Fruit fly (Drosophila melanogaster): ENCODE results near the gene CASK.

CASK gene

dm6 chr3R:21862137-21862850 is 39.8 kb upstream of the CASK start (continued):
- TF ChIP-seq CG2116 (GFP tag; optimal IDR thresholded peaks at IDR 0.05) (peak; percentile 41), CG4707 (GFP tag; optimal IDR thresholded peaks at IDR 0.05) (peak; percentile 82), ftz-f1 (GFP tag; optimal IDR thresholded peaks at IDR 0.05) (no peak), B-H1 (GFP tag; IDR thresholded peaks at IDR 0.05) (no peak), Hey (tag; optimal IDR thresholded peaks at IDR 0.05) (no peak), hth (optimal IDR thresholded peaks at IDR 0.05) (no peak), grn (GFP tag; optimal IDR thresholded peaks at IDR 0.05) (no peak), ara (GFP tag; IDR thresholded peaks at IDR 0.05) (peak; percentile 90), MBD-R2 (GFP tag; IDR thresholded peaks at IDR 0.05) (no peak), prd (optimal IDR thresholded peaks at IDR 0.05) (no peak), prd (GFP tag; IDR thresholded peaks at IDR 0.05) (peak; percentile 77), hbn (GFP tag; IDR thresholded peaks at IDR 0.05; ENCODE audit: partially characterized antibody) (no peak), CG13894 (tag; optimal IDR thresholded peaks at IDR 0.05) (no peak), D19B (GFP tag; optimal IDR thresholded peaks at IDR 0.05) (no peak), CG30403 (GFP tag; optimal IDR thresholded peaks at IDR 0.05) (peak; percentile 90), bcd (GFP tag; optimal IDR thresholded peaks at IDR 0.05) (peak; percentile 55), CG8359 (GFP tag; optimal IDR thresholded peaks at IDR 0.05; ENCODE audit: borderline replicate concordance) (peak; percentile 51), Tbp (GFP tag; optimal IDR thresholded peaks at IDR 0.05) (no peak), CG10979 (tag; optimal IDR thresholded peaks at IDR 0.05) (peak; percentile 86), D (optimal IDR thresholded peaks at IDR 0.05) (no peak), D (GFP tag; optimal IDR thresholded peaks at IDR 0.05) (peak; percentile 80), pnt (GFP tag; optimal IDR thresholded peaks at IDR 0.05) (peak; percentile 80), Hmr (GFP tag; optimal IDR thresholded peaks at IDR 0.05) (peak; percentile 54), Ptx1 (GFP tag; IDR thresholded peaks at IDR 0.05) (peak; percentile 72), CG4328 (GFP tag; optimal IDR thresholded peaks at IDR 0.05) (peak; percentile 9), CG3281 (GFP tag; optimal IDR thresholded peaks at IDR 0.05) (peak; percentile 4), gt (GFP tag; IDR thresholded peaks at IDR 0.05) (peak; percentile 52), sima (GFP tag; optimal IDR thresholded peaks at IDR 0.05) (no peak), Usf (GFP tag; optimal IDR thresholded peaks at IDR 0.05) (peak; percentile 7), run (tag; optimal IDR thresholded peaks at IDR 0.05) (peak; percentile 83), Hmx (GFP tag; optimal IDR thresholded peaks at IDR 0.05) (no peak), CG10321 (GFP tag; IDR thresholded peaks at IDR 0.05) (no peak), CG6813 (GFP tag; optimal IDR thresholded peaks at IDR 0.05) (peak; percentile 25), sug (tag; optimal IDR thresholded peaks at IDR 0.05) (no peak), CG12071 (GFP tag; optimal IDR thresholded peaks at IDR 0.05) (peak; percentile 43), tgo (GFP tag; IDR thresholded peaks at IDR 0.05) (peak; percentile 45; the same call in 2 of the 3 replicates), CG2712 (tag; optimal IDR thresholded peaks at IDR 0.05) (peak; percentile 92), nom (GFP tag; optimal IDR thresholded peaks at IDR 0.05) (no peak), CG17186 (GFP tag; optimal IDR thresholded peaks at IDR 0.05) (peak; percentile 21), ERR (GFP tag; optimal IDR thresholded peaks at IDR 0.05) (no peak), CG15011 (GFP tag; optimal IDR thresholded peaks at IDR 0.05) (no peak), CG12219 (GFP tag; optimal IDR thresholded peaks at IDR 0.05) (peak; percentile 85), gsb-n (tag; optimal IDR thresholded peaks at IDR 0.05) (peak; percentile 94), CG10431 (GFP tag; optimal IDR thresholded peaks at IDR 0.05) (peak; percentile 88), Trl (optimal IDR thresholded peaks at IDR 0.05) (no peak), Trl (GFP tag; optimal IDR thresholded peaks at IDR 0.05) (peak; percentile 58), Lhr (GFP tag; optimal IDR thresholded peaks at IDR 0.05) (peak; percentile 73), peb (GFP tag; IDR thresholded peaks at IDR 0.05) (peak; percentile 67), Antp (GFP tag; optimal IDR thresholded peaks at IDR 0.05) (peak; percentile 63), schlank (tag; optimal IDR thresholded peaks at IDR 0.05) (no peak), CG10147 (GFP tag; optimal IDR thresholded peaks at IDR 0.05) (peak; percentile 60)
